Worm (Caenorhabditis elegans) whole organism, late embryonic: Measurements from ENCODE around the gene sri-9.

Experiments
- C38D4.7 ChIP-seq: fragments of 200-800 bp; sonication (Bioruptor generic); optimal IDR thresholded peaks from 2 replicates; lab custom pipeline; 2018; ENCODE audit warnings: mild to moderate bottlenecking, missing genetic modification characterization, moderate library complexity, missing compliant biosample characterization
- F13H6.1 ChIP-seq: sonication (generic microtip); optimal IDR thresholded peaks from 2 replicates; lab custom pipeline; 2016; ENCODE audit warnings: missing genetic modification characterization, missing compliant biosample characterization
- K02D7.2 ChIP-seq: sonication (generic microtip); optimal IDR thresholded peaks from 2 replicates; lab custom pipeline; 2017; ENCODE audit warnings: mild to moderate bottlenecking, missing genetic modification characterization, missing compliant biosample characterization
- K09A11.1 ChIP-seq: sonication (generic microtip); optimal IDR thresholded peaks from 2 replicates; lab custom pipeline; 2017; ENCODE audit warnings: antibody characterized with exemption, mild to moderate bottlenecking, missing genetic modification characterization, missing compliant biosample characterization; ENCODE audit not compliant: insufficient read depth
- T23F11.4 ChIP-seq: fragments of 200-800 bp; sonication (Bioruptor generic); optimal IDR thresholded peaks from 2 replicates; lab custom pipeline; 2018; ENCODE audit warnings: mild to moderate bottlenecking, missing genetic modification characterization, missing compliant biosample characterization
- Y22D7AL.16 ChIP-seq: sonication (generic microtip); optimal IDR thresholded peaks from 2 replicates; lab custom pipeline; 2016; ENCODE audit warnings: missing genetic modification characterization, missing compliant biosample characterization
- ahr-1 ChIP-seq: sonication (generic microtip); optimal IDR thresholded peaks from 2 replicates; lab custom pipeline; 2016; ENCODE audit warnings: missing genetic modification characterization, missing compliant biosample characterization
- ceh-18 ChIP-seq: sonication (generic microtip); optimal IDR thresholded peaks from 2 replicates; lab custom pipeline; 2016; ENCODE audit warnings: missing genetic modification characterization, missing compliant biosample characterization
- ceh-19 ChIP-seq: fragments of 200-800 bp; sonication (Bioruptor generic); optimal IDR thresholded peaks from 2 replicates; lab custom pipeline; 2018; ENCODE audit warnings: mild to moderate bottlenecking, missing genetic modification characterization, missing compliant biosample characterization
- ceh-2 ChIP-seq: sonication (generic microtip); optimal IDR thresholded peaks from 2 replicates; lab custom pipeline; 2016; ENCODE audit warnings: missing genotype, missing genetic modification characterization, missing compliant biosample characterization
- ceh-22 ChIP-seq: sonication (generic microtip); optimal IDR thresholded peaks from 2 replicates; lab custom pipeline; 2017; ENCODE audit warnings: missing biosample characterization, missing genetic modification characterization
- ceh-24 ChIP-seq: sonication (generic microtip); optimal IDR thresholded peaks from 2 replicates; lab custom pipeline; 2016; ENCODE audit warnings: mild to moderate bottlenecking, missing genetic modification characterization, missing compliant biosample characterization
- ceh-30 ChIP-seq: fragments of 150-350 bp; optimal IDR thresholded peaks from 2 replicates; lab custom pipeline; 2014; ENCODE audit warnings: missing biosample characterization, missing genetic modification characterization
- ceh-48 ChIP-seq: sonication (generic microtip); optimal IDR thresholded peaks from 2 replicates; lab custom pipeline; 2016; ENCODE audit warnings: missing genetic modification characterization, inconsistent platforms, missing compliant biosample characterization
- ceh-6 ChIP-seq: fragments of 200-800 bp; sonication (Bioruptor generic); optimal IDR thresholded peaks from 2 replicates; lab custom pipeline; 2018; ENCODE audit warnings: mild to moderate bottlenecking, missing genetic modification characterization, missing compliant biosample characterization
- che-1 ChIP-seq: sonication (generic microtip); optimal IDR thresholded peaks from 2 replicates; lab custom pipeline; 2016; ENCODE audit warnings: mild to moderate bottlenecking, missing genetic modification characterization, missing compliant biosample characterization
- elt-4 ChIP-seq: sonication (generic microtip); optimal IDR thresholded peaks from 2 replicates; lab custom pipeline; 2016; ENCODE audit warnings: missing genetic modification characterization, missing compliant biosample characterization
- eyg-1 ChIP-seq: sonication (generic microtip); optimal IDR thresholded peaks from 2 replicates; lab custom pipeline; 2016; ENCODE audit warnings: missing genotype, missing genetic modification characterization, missing compliant biosample characterization
- fax-1 ChIP-seq: sonication (generic microtip); optimal IDR thresholded peaks from 2 replicates; lab custom pipeline; 2016; ENCODE audit warnings: missing genotype, missing genetic modification characterization, missing compliant biosample characterization
- hlh-13 ChIP-seq: fragments of 200-800 bp; sonication (Bioruptor generic); optimal IDR thresholded peaks from 2 replicates; lab custom pipeline; 2018; ENCODE audit warnings: mild to moderate bottlenecking, missing genetic modification characterization, missing compliant biosample characterization
- lim-6 ChIP-seq: sonication (generic microtip); optimal IDR thresholded peaks from 2 replicates; lab custom pipeline; 2016; ENCODE audit warnings: missing genetic modification characterization, missing compliant biosample characterization
- nfya-1 ChIP-seq: sonication (generic microtip); optimal IDR thresholded peaks from 2 replicates; lab custom pipeline; 2017; ENCODE audit warnings: missing genetic modification characterization, mild to moderate bottlenecking, missing compliant biosample characterization, antibody characterized with exemption, moderate library complexity
- nhr-11 ChIP-seq: fragments of 150-350 bp; optimal IDR thresholded peaks from 2 replicates; lab custom pipeline; 2014; ENCODE audit warnings: missing biosample characterization, missing genetic modification characterization
- pat-9 ChIP-seq: fragments of 200-800 bp; sonication (Bioruptor generic); optimal IDR thresholded peaks from 2 replicates; lab custom pipeline; 2018; ENCODE audit warnings: mild to moderate bottlenecking, missing genetic modification characterization, moderate library complexity, missing compliant biosample characterization
- pha-4 ChIP-seq: fragments of 150-350 bp; optimal IDR thresholded peaks from 2 replicates; lab custom pipeline; 2018; ENCODE audit warnings: missing biosample characterization, missing genetic modification reagents, missing genetic modification characterization
- pqm-1 ChIP-seq: sonication (generic microtip); optimal IDR thresholded peaks from 2 replicates; lab custom pipeline; 2016; ENCODE audit warnings: missing genetic modification characterization, missing compliant biosample characterization
- ref-2 ChIP-seq: sonication (generic microtip); optimal IDR thresholded peaks from 2 replicates; lab custom pipeline; 2016; ENCODE audit warnings: missing genetic modification characterization, missing compliant biosample characterization
- rnt-1 ChIP-seq: sonication (generic microtip); optimal IDR thresholded peaks from 2 replicates; lab custom pipeline; 2016; ENCODE audit warnings: missing genetic modification characterization, missing compliant biosample characterization
- sdc-2 ChIP-seq: sonication (generic microtip); optimal IDR thresholded peaks from 2 replicates; lab custom pipeline; 2016; ENCODE audit warnings: missing genotype, missing genetic modification characterization, missing compliant biosample characterization
- sox-2 ChIP-seq: fragments of 200-800 bp; sonication (Bioruptor generic); IDR thresholded peaks from 2 replicates; pipeline ENCODE4 v1.3.6; 2022; ENCODE audit warnings: missing genetic modification reagents, missing genetic modification characterization, missing compliant biosample characterization
- tbx-2 ChIP-seq: sonication (generic microtip); optimal IDR thresholded peaks from 2 replicates; lab custom pipeline; 2016; ENCODE audit warnings: missing genetic modification characterization, missing compliant biosample characterization
- ttx-3 ChIP-seq: sonication (generic microtip); optimal IDR thresholded peaks from 2 replicates; lab custom pipeline; 2016; ENCODE audit warnings: missing genetic modification reagents, missing genetic modification characterization, missing compliant biosample characterization
- zip-5 ChIP-seq: sonication (generic microtip); optimal IDR thresholded peaks from 2 replicates; lab custom pipeline; 2016; ENCODE audit warnings: missing genetic modification characterization, missing compliant biosample characterization
- ztf-16 ChIP-seq: sonication (generic microtip); optimal IDR thresholded peaks from 2 replicates; lab custom pipeline; 2017; ENCODE audit warnings: missing genetic modification characterization, missing compliant biosample characterization

sri-9 gene

DNA sequence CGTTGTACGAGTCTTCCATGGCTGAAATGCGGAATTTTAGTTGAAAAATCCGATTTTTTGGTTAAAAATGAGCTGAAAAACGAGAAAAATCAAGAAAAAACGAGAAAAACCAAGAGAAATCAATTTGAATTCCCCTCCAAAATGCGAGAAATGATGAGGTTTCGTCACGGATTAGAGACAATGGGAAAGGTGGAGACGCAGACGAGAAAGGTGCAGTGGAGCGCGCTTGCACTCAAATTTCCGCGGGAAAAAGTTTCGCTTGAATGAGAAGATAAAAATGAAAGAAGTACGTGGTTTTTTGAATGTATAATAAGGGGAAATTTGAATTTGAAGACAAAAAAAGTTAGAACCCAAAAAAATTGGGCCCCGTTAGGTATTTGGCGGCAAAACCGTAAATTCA lies 35.6 kb upstream of the sri-9 start, which contains the start of gene efl-1 (continued):
- TF ChIP-seq ceh-18 (tag; lab: Kevin White, UChicago) (peak; percentile 70), che-1 (no peak), nhr-11 (no peak), ref-2 (tag; lab: Kevin White, UChicago) (peak; percentile 66), ceh-19 (peak; percentile 34)

DNA sequence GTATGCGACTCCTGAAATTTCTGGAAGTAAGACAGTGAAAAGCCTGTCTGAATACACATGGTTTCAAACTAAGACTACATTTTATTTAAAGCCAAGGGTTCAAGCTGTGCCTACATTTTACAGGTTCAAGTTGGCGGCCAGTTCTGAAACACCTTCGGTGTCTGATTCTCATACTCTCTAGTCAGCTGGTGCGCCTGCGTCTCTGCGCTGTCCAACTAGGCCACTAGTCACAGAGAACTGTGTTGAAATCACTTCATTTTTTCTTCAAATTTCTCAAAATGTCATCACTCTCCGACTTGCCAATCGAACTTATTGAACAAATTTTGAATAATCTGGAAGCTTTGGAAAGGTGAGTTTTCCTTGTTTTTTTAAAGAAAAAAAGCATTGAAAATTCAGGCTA lies 34.6 kb upstream of the sri-9 start, which contains the start of gene fbxa-90:
Gene fbxa-90 (plus strand): TSS at position 179 of the 400 bp plus-strand sequence.
- TF ChIP-seq T23F11.4 (GFP tag; lab: Kevin White, UChicago), result no peak
- no peak for TF ChIP-seq ceh-30 (tag; lab: Kevin White, UChicago)
- no peak for TF ChIP-seq ahr-1 (tag; lab: Kevin White, UChicago)
- TF ChIP-seq C38D4.7 (GFP tag; lab: Kevin White, UChicago), result no peak
- TF ChIP-seq sox-2, result no peak
- no peak for TF ChIP-seq lim-6 (tag; lab: Kevin White, UChicago)
- TF ChIP-seq sdc-2 (tag; lab: Kevin White, UChicago), result no peak
- TF ChIP-seq hlh-13 (GFP tag; lab: Kevin White, UChicago), result no peak
- no peak for TF ChIP-seq ceh-24
- TF ChIP-seq ceh-6 (GFP tag; lab: Kevin White, UChicago), result no peak

DNA sequence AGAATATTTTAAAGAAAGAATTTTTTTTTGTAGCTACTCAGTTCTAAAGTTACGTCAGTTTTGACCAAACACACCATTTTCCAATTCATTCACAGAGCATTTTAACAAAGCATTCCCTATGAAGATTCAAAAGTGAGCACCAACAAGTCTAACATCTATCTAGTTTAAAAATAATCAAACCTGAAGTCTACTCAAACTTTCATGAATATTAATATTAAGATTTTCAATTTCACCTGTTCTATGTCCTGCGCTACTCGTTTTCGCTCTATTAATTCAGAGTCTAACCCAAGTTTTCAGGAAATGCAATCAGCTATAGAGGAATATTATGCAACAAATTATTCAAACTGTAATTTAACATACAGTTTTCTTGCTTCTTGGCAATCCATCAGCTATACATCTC lies 29.1 kb upstream of the sri-9 start, which contains the start of gene srh-119:
Gene srh-119 (plus strand): TSS at position 301 of the 400 bp plus-strand sequence.
- TF ChIP-seq pat-9 (tag; lab: Kevin White, UChicago) (no peak), elt-4 (tag; lab: Kevin White, UChicago) (no peak), pha-4 (tag; lab: Kevin White, UChicago) (no peak), pqm-1 (no peak), ref-2 (tag; lab: Kevin White, UChicago) (no peak), che-1 (no peak), tbx-2 (no peak), Y22D7AL.16 (tag; lab: Kevin White, UChicago) (no peak), ceh-2 (tag; lab: Kevin White, UChicago) (no peak), rnt-1 (tag; lab: Kevin White, UChicago) (no peak), K09A11.1 (tag; lab: Kevin White, UChicago) (no peak), F13H6.1 (tag; lab: Kevin White, UChicago) (no peak), T23F11.4 (GFP tag; lab: Kevin White, UChicago) (no peak), zip-5 (tag; lab: Kevin White, UChicago) (no peak), ceh-22 (tag; lab: Kevin White, UChicago) (no peak), K02D7.2 (tag; lab: Kevin White, UChicago) (no peak), ztf-16 (no peak)

DNA sequence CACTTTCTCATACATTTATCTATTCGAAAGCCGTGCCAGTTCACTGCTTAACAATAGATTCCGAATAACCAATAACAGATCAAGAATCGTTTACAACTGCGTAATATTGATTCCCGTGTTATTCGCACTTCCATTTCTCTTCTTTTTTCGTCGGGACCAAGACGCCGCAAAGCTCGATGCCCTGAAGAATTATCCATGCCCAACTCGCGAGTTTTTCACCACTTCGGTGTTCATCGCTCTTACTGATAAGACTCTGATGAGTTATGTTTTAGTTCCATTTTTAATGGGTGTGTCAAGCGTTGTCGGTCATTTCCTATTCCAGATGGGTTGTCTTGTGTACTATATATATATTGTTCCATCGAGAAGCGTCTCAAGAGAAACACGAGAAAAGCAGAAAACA lies 27.9 kb upstream of the sri-9 start:
- TF ChIP-seq sdc-2 (tag; lab: Kevin White, UChicago) (no peak), fax-1 (tag; lab: Kevin White, UChicago) (no peak)

DNA sequence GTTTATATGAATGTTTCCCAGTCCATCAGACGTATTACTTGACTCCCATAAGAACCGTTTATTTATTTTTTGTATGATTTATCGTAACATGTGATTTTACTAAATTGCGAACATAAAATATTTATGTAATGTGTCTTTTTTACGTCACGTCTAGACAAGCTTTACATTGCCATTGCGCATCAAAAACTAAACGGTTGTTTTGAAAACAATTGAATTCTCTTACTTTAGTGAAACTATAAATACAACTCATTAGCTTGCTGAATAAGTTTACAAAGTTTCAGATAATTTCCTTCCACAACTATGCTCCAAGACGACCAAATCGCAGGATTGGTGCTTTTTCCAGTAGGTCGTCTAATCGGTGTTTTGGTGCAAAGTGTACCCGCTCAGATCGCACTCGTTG lies 26.3 kb upstream of the sri-9 start, which contains the start of gene srx-54:
Gene srx-54 (plus strand): TSS at position 301 of the 400 bp plus-strand sequence.
- TF ChIP-seq eyg-1 (no peak), nfya-1 (no peak), ttx-3 (tag; lab: Kevin White, UChicago) (no peak), ceh-22 (tag; lab: Kevin White, UChicago) (no peak), sox-2 (no peak), ceh-19 (no peak), ztf-16 (no peak), Y22D7AL.16 (tag; lab: Kevin White, UChicago) (no peak), ceh-48 (tag; lab: Kevin White, UChicago) (no peak)
- TF ChIP-seq, all 69 proteins: peak for 0
